Worm (Caenorhabditis elegans) whole organism, L2 larva: ENCODE measurements around the gene ptr-4.

ENCODE experiments used
- C34F6.9 ChIP-seq: fragments of 150-350 bp; optimal IDR thresholded peaks from 2 replicates; lab custom pipeline; 2014; ENCODE audit warnings: missing biosample characterization, missing genetic modification characterization
- F13H6.1 ChIP-seq: sonication (generic microtip); optimal IDR thresholded peaks from 2 replicates; lab custom pipeline; 2016; ENCODE audit warnings: missing genetic modification characterization, missing compliant biosample characterization
- Y55F3AM.14 ChIP-seq: fragments of 200-800 bp; sonication (Bioruptor generic); optimal IDR thresholded peaks from 2 replicates; lab custom pipeline; 2018; ENCODE audit warnings: mild to moderate bottlenecking, missing genetic modification characterization, missing compliant biosample characterization
- ZK546.5 ChIP-seq: sonication (generic microtip); optimal IDR thresholded peaks from 2 replicates; lab custom pipeline; 2017; ENCODE audit warnings: missing biosample characterization, missing genetic modification characterization
- alr-1 ChIP-seq: fragments of 150-350 bp; optimal IDR thresholded peaks from 2 replicates; lab custom pipeline; 2014; ENCODE audit warnings: missing biosample characterization, missing genetic modification characterization
- aly-2 ChIP-seq: fragments of 150-350 bp; optimal IDR thresholded peaks from 2 replicates; lab custom pipeline; 2014; ENCODE audit warnings: missing biosample characterization, missing genetic modification characterization
- ama-1 ChIP-seq: fragments of 150-350 bp; optimal IDR thresholded peaks from 2 replicates; lab custom pipeline; 2018; ENCODE audit warnings: inconsistent platforms
- blmp-1 ChIP-seq: sonication (generic microtip); optimal IDR thresholded peaks from 2 replicates; lab custom pipeline; 2017; ENCODE audit warnings: missing genetic modification characterization, mild to moderate bottlenecking, missing compliant biosample characterization, antibody characterized with exemption, moderate library complexity; ENCODE audit not compliant: insufficient read depth
- ceh-16 ChIP-seq: fragments of 150-350 bp; optimal IDR thresholded peaks from 2 replicates; lab custom pipeline; 2014; ENCODE audit warnings: missing biosample characterization, missing genetic modification characterization
- ceh-82 ChIP-seq: fragments of 150-350 bp; optimal IDR thresholded peaks from 2 replicates; lab custom pipeline; 2014; ENCODE audit warnings: missing biosample characterization, missing genetic modification characterization
- dmd-4 ChIP-seq: sonication (generic microtip); optimal IDR thresholded peaks from 2 replicates; lab custom pipeline; 2017; ENCODE audit warnings: missing biosample characterization, missing genetic modification characterization
- egl-27 ChIP-seq: sonication (generic microtip); optimal IDR thresholded peaks from 3 replicates; lab custom pipeline; 2017; ENCODE audit warnings: missing biosample characterization, missing genetic modification reagents, missing genetic modification characterization
- elt-1 ChIP-seq: fragments of 150-350 bp; optimal IDR thresholded peaks from 2 replicates; lab custom pipeline; 2014; ENCODE audit warnings: missing biosample characterization, missing genetic modification characterization
- elt-3 ChIP-seq: sonication (generic microtip); optimal IDR thresholded peaks from 2 replicates; lab custom pipeline; 2017; ENCODE audit warnings: missing biosample characterization, missing genetic modification characterization
- fos-1 ChIP-seq: fragments of 150-350 bp; optimal IDR thresholded peaks from 2 replicates; lab custom pipeline; 2014; ENCODE audit warnings: missing biosample characterization, missing genetic modification characterization
- gmeb-1 ChIP-seq: fragments of 150-350 bp; optimal IDR thresholded peaks from 2 replicates; lab custom pipeline; 2014; ENCODE audit warnings: missing biosample characterization, missing genetic modification characterization
- lin-11 ChIP-seq: fragments of 150-350 bp; sonication (generic microtip); optimal IDR thresholded peaks from 2 replicates; lab custom pipeline; 2014; ENCODE audit warnings: missing biosample characterization, missing genetic modification characterization, inconsistent platforms, mixed read lengths
- lin-13 ChIP-seq: fragments of 150-350 bp; optimal IDR thresholded peaks from 2 replicates; lab custom pipeline; 2014; ENCODE audit warnings: missing biosample characterization, missing genetic modification reagents, missing genetic modification characterization
- lin-39 ChIP-seq: fragments of 150-350 bp; optimal IDR thresholded peaks from 2 replicates; lab custom pipeline; 2014; ENCODE audit warnings: missing biosample characterization, missing genetic modification reagents, missing genetic modification characterization
- mab-5 ChIP-seq: fragments of 150-350 bp; optimal IDR thresholded peaks from 2 replicates; lab custom pipeline; 2014; ENCODE audit warnings: missing biosample characterization, missing genetic modification characterization
- mbf-1 ChIP-seq: sonication (generic microtip); optimal IDR thresholded peaks from 2 replicates; lab custom pipeline; 2017; ENCODE audit warnings: missing biosample characterization, missing genetic modification characterization
- mdl-1 ChIP-seq, 2 experiments: fragments of 150-350 bp in 1 of 2; sonication (generic microtip) in 1 of 2; optimal IDR thresholded peaks; 2 replicates each; lab custom pipeline; 2017; ENCODE audit warnings: missing biosample characterization in 2 of 2, missing genetic modification characterization in 2 of 2
- nhr-10 ChIP-seq: sonication (generic microtip); optimal IDR thresholded peaks from 2 replicates; lab custom pipeline; 2017; ENCODE audit warnings: missing biosample characterization, missing genetic modification characterization
- nhr-11 ChIP-seq: fragments of 150-350 bp; optimal IDR thresholded peaks from 2 replicates; lab custom pipeline; 2014; ENCODE audit warnings: missing biosample characterization, missing genetic modification characterization
- nhr-12 ChIP-seq: fragments of 150-350 bp; optimal IDR thresholded peaks from 2 replicates; lab custom pipeline; 2014; ENCODE audit warnings: missing biosample characterization, missing genetic modification characterization
- nhr-21 ChIP-seq: fragments of 150-350 bp; optimal IDR thresholded peaks from 2 replicates; lab custom pipeline; 2014; ENCODE audit warnings: missing biosample characterization, missing genetic modification characterization
- nhr-25 ChIP-seq: fragments of 150-350 bp; sonication (generic microtip); optimal IDR thresholded peaks from 3 replicates; lab custom pipeline; 2014; ENCODE audit warnings: missing biosample characterization, missing genetic modification characterization
- nhr-6 ChIP-seq: fragments of 150-350 bp; optimal IDR thresholded peaks from 2 replicates; lab custom pipeline; 2014; ENCODE audit warnings: missing biosample characterization, missing genetic modification characterization
- nhr-77 ChIP-seq: fragments of 150-350 bp; optimal IDR thresholded peaks from 2 replicates; lab custom pipeline; 2014; ENCODE audit warnings: missing biosample characterization, missing genetic modification characterization
- peb-1 ChIP-seq: fragments of 150-350 bp; optimal IDR thresholded peaks from 2 replicates; lab custom pipeline; 2014; ENCODE audit warnings: missing biosample characterization, missing genetic modification characterization
- sem-4 ChIP-seq: fragments of 150-350 bp; optimal IDR thresholded peaks from 2 replicates; lab custom pipeline; 2014; ENCODE audit warnings: missing biosample characterization, missing genetic modification reagents, missing genetic modification characterization
- sma-3 ChIP-seq: sonication (generic microtip); optimal IDR thresholded peaks from 2 replicates; lab custom pipeline; 2016; ENCODE audit warnings: missing genetic modification reagents, missing genetic modification characterization, missing compliant biosample characterization
- sma-9 ChIP-seq, 2 experiments: fragments of 150-350 bp in 1 of 2; sonication (generic microtip) in 1 of 2; optimal IDR thresholded peaks; 2 replicates each; lab custom pipeline; 2014 to 2016; ENCODE audit warnings: missing genetic modification characterization in 2 of 2, mild to moderate bottlenecking in 1 of 2, missing biosample characterization in 1 of 2, missing compliant biosample characterization in 1 of 2, missing genetic modification reagents in 1 of 2, moderate library complexity in 1 of 2
- snpc-4 ChIP-seq: fragments of 150-350 bp; optimal IDR thresholded peaks from 2 replicates; lab custom pipeline; 2014; ENCODE audit warnings: missing biosample characterization, missing genetic modification characterization
- unc-55 ChIP-seq: fragments of 150-350 bp; sonication (generic microtip); optimal IDR thresholded peaks from 3 replicates; lab custom pipeline; 2014; ENCODE audit warnings: missing biosample characterization, missing genetic modification reagents, missing genetic modification characterization
- zag-1 ChIP-seq: fragments of 150-350 bp; optimal IDR thresholded peaks from 2 replicates; lab custom pipeline; 2014; ENCODE audit warnings: missing biosample characterization, missing genetic modification characterization
- ztf-11 ChIP-seq: sonication (generic microtip); optimal IDR thresholded peaks from 2 replicates; lab custom pipeline; 2017; ENCODE audit warnings: missing biosample characterization, missing genetic modification characterization
- ztf-4 ChIP-seq: fragments of 150-350 bp; optimal IDR thresholded peaks from 2 replicates; lab custom pipeline; 2014; ENCODE audit warnings: missing biosample characterization, missing genetic modification characterization

The ptr-4 gene

DNA sequence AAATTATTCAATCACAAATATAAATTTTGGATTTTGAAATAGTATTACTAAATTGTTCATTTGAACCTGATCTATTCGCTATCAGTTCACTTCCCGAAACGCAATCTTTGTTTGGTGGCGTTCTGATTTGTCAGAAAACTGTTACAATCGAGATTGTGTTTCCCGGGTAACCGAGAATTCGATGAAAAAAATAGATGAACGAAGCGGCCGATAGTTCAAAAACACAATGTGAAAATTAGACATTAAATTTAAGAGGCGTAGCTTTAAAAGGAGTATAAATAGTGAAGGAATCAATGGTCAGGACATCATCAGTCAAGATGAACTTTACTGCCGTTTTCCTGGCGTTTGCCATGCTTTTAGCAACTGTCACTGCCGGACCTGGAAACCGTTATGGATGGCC, 20.0 kb upstream of the ptr-4 start, which contains the start of gene C45B2.1:
Gene C45B2.1, plus strand, starts transcription at position 301 of the 400 bp plus-strand sequence.
- TF ChIP-seq fos-1 (tag; lab: Kevin White, UChicago) = no peak
- TF ChIP-seq gmeb-1 (tag; lab: Kevin White, UChicago) = no peak
- TF ChIP-seq nhr-11 (tag; lab: Kevin White, UChicago) = no peak
- TF ChIP-seq nhr-21 = no peak
- no peak for TF ChIP-seq mbf-1 (tag; lab: Kevin White, UChicago)
- no peak for TF ChIP-seq sma-3 (GFP tag; lab: Kevin White, UChicago)
- TF ChIP-seq ama-1 (lab: Kevin White, UChicago) = no peak
- no peak for TF ChIP-seq F13H6.1 (tag; lab: Kevin White, UChicago)
- TF ChIP-seq C34F6.9 (tag; lab: Kevin White, UChicago) = no peak
- no peak for TF ChIP-seq Y55F3AM.14 (GFP tag; lab: Kevin White, UChicago)
- TF ChIP-seq lin-39 (tag; lab: Kevin White, UChicago) = no peak
- no peak for TF ChIP-seq ZK546.5 (tag; lab: Kevin White, UChicago)
- no peak for TF ChIP-seq sma-9 (GFP tag; optimal IDR thresholded peaks at IDR 0.05; lab: Kevin White, UChicago)
- no peak for TF ChIP-seq sma-9 (tag; optimal IDR thresholded peaks at IDR 0.05; lab: Kevin White, UChicago)
- TF ChIP-seq zag-1 (tag; lab: Kevin White, UChicago) = no peak
- no peak for TF ChIP-seq elt-3 (tag; lab: Kevin White, UChicago)
- TF ChIP-seq ceh-82 (tag; lab: Kevin White, UChicago) = no peak
- no peak for TF ChIP-seq sem-4 (tag; lab: Kevin White, UChicago)
- TF ChIP-seq ztf-11 = no peak

DNA sequence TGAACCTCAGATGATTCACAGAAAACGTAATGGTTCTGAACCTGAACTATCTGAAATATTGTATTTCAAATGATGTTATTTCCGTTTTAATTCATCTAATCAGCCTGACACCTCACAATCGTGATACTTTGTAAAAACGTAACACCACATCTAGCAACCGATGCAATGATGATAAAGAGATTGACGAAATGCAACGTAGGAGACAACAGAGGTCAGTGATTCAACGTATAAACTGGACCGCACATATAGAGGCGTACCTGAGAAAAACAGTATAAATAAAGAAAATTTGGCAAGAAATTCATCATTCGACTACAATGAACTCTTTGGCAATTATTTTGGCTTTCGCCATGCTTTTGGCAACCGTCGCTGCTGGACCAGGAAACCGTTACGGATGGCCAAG, 18.7 kb upstream of the ptr-4 start, which contains the start of gene C45B2.2:
Gene C45B2.2, plus strand, starts transcription at position 301 of the 400 bp plus-strand sequence.
- TF ChIP-seq Y55F3AM.14 (GFP tag; lab: Kevin White, UChicago) (no peak), mdl-1 (tag; optimal IDR thresholded peaks at IDR 0.05; lab: Kevin White, UChicago) (no peak)

DNA sequence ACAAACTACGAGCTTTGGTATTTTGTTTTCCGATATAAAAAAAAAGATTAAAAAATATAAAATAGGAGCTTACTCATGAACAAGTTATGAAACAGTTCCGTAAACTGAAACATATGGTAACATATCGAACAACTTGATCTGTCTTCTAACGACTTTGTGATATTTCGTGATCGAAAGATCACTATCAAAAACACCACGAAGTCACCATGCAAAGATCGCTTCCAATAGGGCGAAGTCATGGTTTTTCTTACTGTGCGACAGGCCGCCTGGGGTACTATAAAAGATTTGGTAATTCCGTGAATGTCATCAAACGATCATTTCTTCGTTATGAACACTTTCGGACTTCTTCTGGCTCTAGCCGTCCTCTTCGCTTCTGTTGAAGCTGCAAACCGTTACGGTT, 16.9 kb upstream of the ptr-4 start, which contains the start of gene C45B2.3:
Gene C45B2.3, plus strand, starts transcription at position 301 of the 400 bp plus-strand sequence.
- TF ChIP-seq elt-1 (tag; lab: Kevin White, UChicago) (no peak), blmp-1 (tag; lab: Kevin White, UChicago) (no peak), elt-3 (tag; lab: Kevin White, UChicago) (no peak), sma-9 (GFP tag; optimal IDR thresholded peaks at IDR 0.05; lab: Kevin White, UChicago) (no peak), sma-9 (tag; optimal IDR thresholded peaks at IDR 0.05; lab: Kevin White, UChicago) (no peak), snpc-4 (tag; lab: Kevin White, UChicago) (no peak), F13H6.1 (tag; lab: Kevin White, UChicago) (no peak), nhr-12 (tag; lab: Kevin White, UChicago) (no peak), ceh-82 (tag; lab: Kevin White, UChicago) (no peak), nhr-10 (no peak), ceh-16 (tag; lab: Kevin White, UChicago) (no peak), mbf-1 (tag; lab: Kevin White, UChicago) (no peak), lin-13 (GFP tag; lab: Kevin White, UChicago) (no peak), peb-1 (no peak), ztf-4 (tag; lab: Kevin White, UChicago) (no peak), nhr-11 (tag; lab: Kevin White, UChicago) (no peak), lin-11 (tag; lab: Kevin White, UChicago) (no peak), zag-1 (tag; lab: Kevin White, UChicago) (no peak)

- peak; percentile 4 for TF ChIP-seq nhr-25 (tag; lab: Kevin White, UChicago)
- no peak for TF ChIP-seq mdl-1 (tag; optimal IDR thresholded peaks at IDR 0.05; lab: Kevin White, UChicago)
- TF ChIP-seq alr-1 (tag; lab: Kevin White, UChicago) = no peak
- peak; percentile 52 for TF ChIP-seq sma-9 (GFP tag; optimal IDR thresholded peaks at IDR 0.05; lab: Kevin White, UChicago)
- TF ChIP-seq sma-9 (tag; optimal IDR thresholded peaks at IDR 0.05; lab: Kevin White, UChicago) = no peak
- peak; percentile 52 for TF ChIP-seq fos-1 (tag; lab: Kevin White, UChicago)
Observed at ce11 chrX:6081793-6082192, 16.0 kb upstream of the ptr-4 start.

DNA sequence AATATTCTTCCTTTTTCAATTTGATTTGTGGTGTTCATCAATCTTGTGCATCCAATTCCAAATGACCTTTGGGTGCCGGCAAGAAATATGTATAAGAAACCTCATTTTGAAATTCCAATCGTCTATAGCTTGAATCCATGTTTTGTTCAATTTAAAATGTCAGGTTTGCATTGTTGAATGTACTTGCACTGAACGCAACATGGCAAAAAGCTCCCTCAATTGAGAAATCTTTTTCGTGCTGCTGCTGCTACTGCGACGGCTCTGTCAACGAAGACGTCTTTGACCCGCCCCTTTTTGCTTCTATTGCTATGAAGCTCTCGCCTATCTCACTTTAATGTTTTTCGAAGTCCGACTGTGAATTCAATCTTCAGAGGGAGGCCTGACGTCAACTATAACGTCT, 9.4 kb upstream of the ptr-4 start, which contains the start of gene lgc-58:
Gene lgc-58, plus strand, starts transcription at position 301 of the 400 bp plus-strand sequence.
- TF ChIP-seq egl-27 (tag; lab: Kevin White, UChicago) = no peak
- no peak for TF ChIP-seq lin-39 (tag; lab: Kevin White, UChicago)
- TF ChIP-seq sma-9 (GFP tag; optimal IDR thresholded peaks at IDR 0.05; lab: Kevin White, UChicago) = no peak
- no peak for TF ChIP-seq sma-9 (tag; optimal IDR thresholded peaks at IDR 0.05; lab: Kevin White, UChicago)
- no peak for TF ChIP-seq ceh-82 (tag; lab: Kevin White, UChicago)
- no peak for TF ChIP-seq nhr-6 (tag; lab: Kevin White, UChicago)
- TF ChIP-seq nhr-77 = no peak
- no peak for TF ChIP-seq elt-3 (tag; lab: Kevin White, UChicago)
- no peak for TF ChIP-seq unc-55 (GFP tag; lab: Kevin White, UChicago)
- TF ChIP-seq dmd-4 (tag; lab: Kevin White, UChicago) = no peak
- no peak for TF ChIP-seq aly-2 (tag; lab: Kevin White, UChicago)
- no peak for TF ChIP-seq ceh-16 (tag; lab: Kevin White, UChicago)
- no peak for TF ChIP-seq nhr-12 (tag; lab: Kevin White, UChicago)
- no peak for TF ChIP-seq F13H6.1 (tag; lab: Kevin White, UChicago)
- no peak for TF ChIP-seq mab-5
- TF ChIP-seq lin-13 (GFP tag; lab: Kevin White, UChicago) = no peak
- TF ChIP-seq peb-1 = no peak
- TF ChIP-seq Y55F3AM.14 (GFP tag; lab: Kevin White, UChicago) = no peak
- no peak for TF ChIP-seq lin-11 (tag; lab: Kevin White, UChicago)
- no peak for TF ChIP-seq ama-1 (lab: Kevin White, UChicago)
